Worm (Caenorhabditis elegans) whole organism, L4 larva: Measurements from ENCODE around the gene R11G10.4.

Source experiments
- F44E2.7 ChIP-seq: fragments of 200-800 bp; sonication (Bioruptor generic); IDR thresholded peaks from 2 replicates; pipeline ENCODE4 v2.1.2; 2022; ENCODE audit warnings: missing genetic modification characterization, missing compliant biosample characterization
- F49E8.2 ChIP-seq: sonication (generic microtip); optimal IDR thresholded peaks from 2 replicates; lab custom pipeline; 2016; ENCODE audit warnings: missing compliant biosample characterization, mild to moderate bottlenecking, missing genetic modification characterization, borderline replicate concordance
- T20F7.1 ChIP-seq: fragments of 200-800 bp; sonication (Bioruptor generic); optimal IDR thresholded peaks from 2 replicates; lab custom pipeline; 2018; ENCODE audit warnings: mild to moderate bottlenecking, missing genetic modification characterization, missing compliant biosample characterization
- Y48G9A.11 ChIP-seq: fragments of 200-800 bp; sonication (Bioruptor generic); IDR thresholded peaks from 2 replicates; pipeline ENCODE4 v1.3.6; 2022; ENCODE audit warnings: missing genetic modification reagents, missing genetic modification characterization, missing compliant biosample characterization
- Y5F2A.4 ChIP-seq: fragments of 200-800 bp; sonication (Bioruptor generic); optimal IDR thresholded peaks from 2 replicates; lab custom pipeline; 2018; ENCODE audit warnings: mild to moderate bottlenecking, missing genetic modification characterization, missing compliant biosample characterization
- aha-1 ChIP-seq: fragments of 150-350 bp; peaks from one replicate; lab custom pipeline; 2014; ENCODE audit warnings: missing biosample characterization, missing genetic modification characterization
- ama-1 ChIP-seq: fragments of 150-350 bp; optimal IDR thresholded peaks from 2 replicates; lab custom pipeline; 2014; ENCODE audit warnings: inconsistent platforms, mixed read lengths
- ceh-20 ChIP-seq: fragments of 200-800 bp; sonication (Bioruptor generic); IDR thresholded peaks from 2 replicates; pipeline ENCODE4 v1.3.6; 2022; ENCODE audit warnings: missing genetic modification reagents, missing genetic modification characterization, missing compliant biosample characterization
- ctbp-1 ChIP-seq: fragments of 200-800 bp; sonication (Bioruptor generic); IDR thresholded peaks from 2 replicates; pipeline ENCODE4 v1.3.6; 2022; ENCODE audit warnings: missing genetic modification reagents, missing genetic modification characterization, missing compliant biosample characterization
- daf-16 ChIP-seq, 3 experiments: sonication (generic microtip); optimal IDR thresholded peaks; 2 replicates each; lab custom pipeline; 2016 to 2017; ENCODE audit warnings: missing genetic modification characterization in 3 of 3, missing genetic modification reagents in 3 of 3, mild to moderate bottlenecking in 2 of 3, missing compliant biosample characterization in 2 of 3, missing biosample characterization in 1 of 3, moderate library complexity in 1 of 3
- dmd-6 ChIP-seq: fragments of 200-800 bp; sonication (Bioruptor generic); IDR thresholded peaks from 2 replicates; pipeline ENCODE4 v1.3.6; 2022; ENCODE audit warnings: missing genetic modification reagents, missing genetic modification characterization, missing compliant biosample characterization
- dmd-8 ChIP-seq: fragments of 200-800 bp; sonication (Bioruptor generic); IDR thresholded peaks from 2 replicates; pipeline ENCODE4 v1.3.6; 2022; ENCODE audit warnings: missing genetic modification characterization, missing compliant biosample characterization
- dmd-9 ChIP-seq: fragments of 200-800 bp; sonication (Bioruptor generic); IDR thresholded peaks from 2 replicates; pipeline ENCODE4 v1.3.6; 2022; ENCODE audit warnings: missing genetic modification reagents, missing genetic modification characterization, missing compliant biosample characterization
- dve-1 ChIP-seq: sonication (generic microtip); optimal IDR thresholded peaks from 2 replicates; lab custom pipeline; 2017; ENCODE audit warnings: antibody characterized with exemption, mild to moderate bottlenecking, missing genetic modification characterization, missing compliant biosample characterization; ENCODE audit not compliant: insufficient read depth
- egl-43 ChIP-seq: fragments of 200-800 bp; sonication (Bioruptor generic); IDR thresholded peaks from 2 replicates; pipeline ENCODE4 v1.3.6; 2022; ENCODE audit warnings: missing genetic modification reagents, missing genetic modification characterization, missing compliant biosample characterization
- hlh-11 ChIP-seq: fragments of 200-800 bp; sonication (Bioruptor generic); optimal IDR thresholded peaks from 2 replicates; lab custom pipeline; 2018; ENCODE audit warnings: mild to moderate bottlenecking, missing genetic modification characterization, missing compliant biosample characterization
- hlh-30 ChIP-seq: sonication (generic microtip); optimal IDR thresholded peaks from 2 replicates; lab custom pipeline; 2017; ENCODE audit warnings: antibody characterized with exemption, mild to moderate bottlenecking, missing genetic modification characterization, missing compliant biosample characterization; ENCODE audit not compliant: insufficient read depth
- jun-1 ChIP-seq: fragments of 150-350 bp; optimal IDR thresholded peaks from 2 replicates; lab custom pipeline; 2014; ENCODE audit warnings: missing biosample characterization, missing genetic modification reagents, missing genetic modification characterization
- lim-7 ChIP-seq: fragments of 200-800 bp; sonication (Bioruptor generic); IDR thresholded peaks from 2 replicates; pipeline ENCODE4 v1.3.6; 2022; ENCODE audit warnings: missing genetic modification characterization, missing compliant biosample characterization
- lin-1 ChIP-seq: fragments of 200-800 bp; sonication (Bioruptor generic); IDR thresholded peaks from 2 replicates; pipeline ENCODE4 v1.3.6; 2022; ENCODE audit warnings: missing genetic modification reagents, missing genetic modification characterization, missing compliant biosample characterization
- lin-13 ChIP-seq: fragments of 150-350 bp; optimal IDR thresholded peaks from 2 replicates; lab custom pipeline; 2014; ENCODE audit warnings: missing biosample characterization, missing genetic modification reagents, missing genetic modification characterization
- lin-38 ChIP-seq: fragments of 200-800 bp; sonication (Bioruptor generic); IDR thresholded peaks from 2 replicates; pipeline ENCODE4 v1.3.6; 2022; ENCODE audit warnings: missing genetic modification reagents, missing genetic modification characterization, missing compliant biosample characterization
- madf-5 ChIP-seq, 2 experiments: fragments of 200-800 bp; sonication (Bioruptor generic); IDR thresholded peaks; 2 replicates each; pipeline ENCODE4 v1.3.6; 2022; ENCODE audit warnings: missing compliant biosample characterization in 2 of 2, missing genetic modification characterization in 2 of 2
- madf-9 ChIP-seq: fragments of 200-800 bp; sonication (Bioruptor generic); conservative IDR thresholded peaks from 2 replicates; pipeline ENCODE4 v1.3.6; 2022; ENCODE audit warnings: missing genetic modification reagents, missing genetic modification characterization, missing compliant biosample characterization
- mep-1 ChIP-seq: fragments of 150-350 bp; sonication (generic microtip); optimal IDR thresholded peaks from 3 replicates; lab custom pipeline; 2014; ENCODE audit warnings: missing biosample characterization, missing genetic modification characterization
- mxl-2 ChIP-seq: fragments of 200-800 bp; sonication (Bioruptor generic); conservative IDR thresholded peaks from 2 replicates; pipeline ENCODE4 v1.3.6; 2022; ENCODE audit warnings: missing genetic modification reagents, missing genetic modification characterization, missing compliant biosample characterization
- mxl-3 ChIP-seq: fragments of 200-800 bp; sonication (Bioruptor generic); optimal IDR thresholded peaks from 2 replicates; lab custom pipeline; 2018; ENCODE audit warnings: mild to moderate bottlenecking, missing genetic modification characterization, missing compliant biosample characterization
- nhr-10 ChIP-seq: fragments of 150-350 bp; optimal IDR thresholded peaks from 2 replicates; lab custom pipeline; 2014; ENCODE audit warnings: missing biosample characterization, missing genetic modification characterization
- nhr-102 ChIP-seq: sonication (generic microtip); optimal IDR thresholded peaks from 2 replicates; lab custom pipeline; 2016; ENCODE audit warnings: mild to moderate bottlenecking, missing genetic modification characterization, moderate library complexity, missing compliant biosample characterization
- nhr-111 ChIP-seq: fragments of 200-800 bp; sonication (Bioruptor generic); optimal IDR thresholded peaks from 2 replicates; lab custom pipeline; 2018; ENCODE audit warnings: mild to moderate bottlenecking, missing genetic modification characterization, missing compliant biosample characterization
- nhr-237 ChIP-seq: sonication (generic microtip); optimal IDR thresholded peaks from 2 replicates; lab custom pipeline; 2017; ENCODE audit warnings: missing biosample characterization, missing genetic modification characterization
- nhr-28 ChIP-seq: fragments of 150-350 bp; optimal IDR thresholded peaks from 2 replicates; lab custom pipeline; 2014; ENCODE audit warnings: missing biosample characterization, missing genetic modification characterization
- nhr-6 ChIP-seq: fragments of 150-350 bp; optimal IDR thresholded peaks from 2 replicates; lab custom pipeline; 2014; ENCODE audit warnings: missing biosample characterization, missing genetic modification characterization
- nhr-77 ChIP-seq: fragments of 150-350 bp; optimal IDR thresholded peaks from 2 replicates; lab custom pipeline; 2014; ENCODE audit warnings: missing biosample characterization, missing genetic modification characterization
- unc-130 ChIP-seq: sonication (generic microtip); optimal IDR thresholded peaks from 2 replicates; lab custom pipeline; 2016; ENCODE audit warnings: missing genetic modification reagents, missing genetic modification characterization, missing compliant biosample characterization
- unc-62 ChIP-seq, 3 experiments: fragments of 150-350 bp in 1 of 3; sonication (generic microtip); optimal IDR thresholded peaks in 2 of 3; peaks in 1 of 3; 1 replicate in 1 of 3; 2 replicates in 2 of 3; lab custom pipeline; 2014 to 2017; ENCODE audit warnings: missing biosample characterization in 3 of 3, missing genetic modification characterization in 3 of 3, missing genetic modification reagents in 3 of 3, missing genotype in 1 of 3
- zip-11 ChIP-seq: fragments of 200-800 bp; sonication (Bioruptor generic); IDR thresholded peaks from 2 replicates; pipeline ENCODE4 v1.3.6; 2022; ENCODE audit warnings: missing genetic modification characterization, missing compliant biosample characterization
- ztf-11 ChIP-seq: fragments of 150-350 bp; optimal IDR thresholded peaks from 2 replicates; lab custom pipeline; 2014; ENCODE audit warnings: missing biosample characterization, missing genetic modification characterization

Gene R11G10.4

DNA sequence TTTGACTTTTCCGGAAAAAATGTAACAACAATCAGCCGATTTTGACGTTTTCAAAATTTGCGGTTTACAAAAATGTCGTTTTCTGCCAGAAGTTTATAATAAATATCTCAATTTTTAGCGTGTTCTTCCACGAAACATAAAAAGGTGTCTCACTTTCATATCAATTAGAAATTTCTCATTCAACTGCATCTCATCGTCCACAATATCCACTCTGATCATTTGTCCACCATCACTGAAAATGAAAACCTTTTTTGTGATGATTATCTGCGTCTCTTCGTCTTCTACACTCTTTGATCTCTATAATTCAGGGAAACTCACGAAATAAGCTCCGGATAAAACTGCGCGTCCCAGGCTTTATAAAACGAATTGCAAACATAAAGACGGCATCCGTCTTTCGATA is 6.1 kb downstream of the R11G10.4 start:
- no peak for TF ChIP-seq nhr-111 (GFP tag; lab: Kevin White, UChicago)
- no peak for TF ChIP-seq F44E2.7
- TF ChIP-seq egl-43 (GFP tag; lab: Robert Waterston, UW), result no peak
- no peak for TF ChIP-seq ctbp-1 (GFP tag; lab: Robert Waterston, UW)
- TF ChIP-seq unc-62 (GFP tag; optimal IDR thresholded peaks at IDR 0.05 in 1 of 2; lab: Kevin White, UChicago), result peak in 1 of 2 experiments; percentile 93
- no peak for TF ChIP-seq unc-62 (tag; optimal IDR thresholded peaks at IDR 0.05; lab: Kevin White, UChicago)
- TF ChIP-seq ceh-20 (GFP tag; lab: Robert Waterston, UW), result no peak

ce11 chrV:13515115-13515514 is 8.7 kb downstream of the R11G10.4 start, which contains the start of gene semi-1:
Gene semi-1 (minus strand): TSS chrV:13515215.
- TF ChIP-seq nhr-28 (tag; lab: Kevin White, UChicago) (no peak), F44E2.7 (no peak)

DNA sequence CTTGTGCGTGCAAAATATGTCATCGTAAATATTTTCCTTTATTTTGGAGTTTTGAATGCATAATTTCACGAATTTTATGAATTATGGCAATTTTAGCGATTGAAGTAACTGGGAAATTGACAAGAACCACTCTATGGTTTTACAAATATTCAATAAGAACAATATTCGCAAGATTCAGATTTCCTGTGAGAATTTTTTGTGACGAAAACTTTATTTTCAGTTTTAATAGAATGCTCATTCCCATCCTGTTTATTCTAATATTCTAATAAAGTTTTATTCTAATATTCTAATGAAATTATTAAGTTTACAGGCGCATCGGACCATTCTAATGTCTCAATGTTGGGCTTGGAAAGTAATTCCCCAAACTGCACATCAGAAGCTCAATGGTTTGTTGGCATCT is 16.8 kb downstream of the R11G10.4 start, which contains the start of gene R11G10.3:
Gene R11G10.3, plus strand, starts transcription at position 301 of the 400 bp plus-strand sequence.
- no peak for TF ChIP-seq ztf-11
- no peak for TF ChIP-seq T20F7.1
- no peak for TF ChIP-seq jun-1
- TF ChIP-seq F49E8.2, result no peak
- no peak for TF ChIP-seq mxl-3
- TF ChIP-seq lin-13 (GFP tag; lab: Kevin White, UChicago), result no peak
- TF ChIP-seq lim-7, result no peak
- no peak for TF ChIP-seq Y48G9A.11 (GFP tag; lab: Robert Waterston, UW)
- no peak for TF ChIP-seq zip-11 (GFP tag; lab: Robert Waterston, UW)
- no peak for TF ChIP-seq madf-9 (GFP tag; lab: Robert Waterston, UW)
- TF ChIP-seq mxl-2 (GFP tag; lab: Robert Waterston, UW), result no peak
- TF ChIP-seq unc-130 (GFP tag; lab: Kevin White, UChicago), result no peak
- no peak for TF ChIP-seq nhr-10 (tag; lab: Kevin White, UChicago)
- no peak for TF ChIP-seq Y5F2A.4 (GFP tag; lab: Kevin White, UChicago)
- TF ChIP-seq madf-5 (GFP tag; IDR thresholded peaks at IDR 0.05; lab: Robert Waterston, UW), result no peak
- TF ChIP-seq nhr-237 (tag; lab: Kevin White, UChicago), result no peak
- no peak for TF ChIP-seq mep-1 (tag; lab: Kevin White, UChicago)
- no peak for TF ChIP-seq lin-38 (GFP tag; lab: Robert Waterston, UW)
- no peak for TF ChIP-seq dmd-8
- no peak for TF ChIP-seq lin-1 (GFP tag; lab: Robert Waterston, UW)

- TF ChIP-seq Y48G9A.11 (GFP tag; lab: Robert Waterston, UW), result peak; percentile 98
- TF ChIP-seq, all 104 proteins: peak for 1; not testable (repeated sequence) for 103
Observed at ce11 chrV:13527236-13527635, 20.8 kb downstream of the R11G10.4 start.

ce11 chrV:13529165-13529564 is 22.7 kb downstream of the R11G10.4 start:
- TF ChIP-seq ama-1 (lab: Kevin White, UChicago) (peak; percentile 55), dve-1 (tag; lab: Kevin White, UChicago) (peak; percentile 75), dmd-9 (GFP tag; lab: Robert Waterston, UW) (no peak), zip-11 (GFP tag; lab: Robert Waterston, UW) (no peak), nhr-77 (tag; lab: Kevin White, UChicago) (peak; percentile 35), dmd-6 (no peak), hlh-30 (tag; lab: Kevin White, UChicago) (no peak), nhr-6 (tag; lab: Kevin White, UChicago) (peak; percentile 25), lin-13 (GFP tag; lab: Kevin White, UChicago) (no peak), hlh-11 (tag; lab: Kevin White, UChicago) (peak; percentile 33), nhr-102 (peak; percentile 70), aha-1 (tag; lab: Kevin White, UChicago) (no peak), mep-1 (tag; lab: Kevin White, UChicago) (peak; percentile 19), daf-16 (GFP tag; optimal IDR thresholded peaks at IDR 0.05; lab: Kevin White, UChicago) (no peak), daf-16 (tag; optimal IDR thresholded peaks at IDR 0.05; lab: Kevin White, UChicago) (peak; percentile 83)
